Fruit fly (Drosophila melanogaster) whole organism, embryonic: ENCODE results near the gene Rdh.

ENCODE experiments used
- Abd-B ChIP-seq: fragments of 200-800 bp; sonication (Bioruptor generic); optimal IDR thresholded peaks from 2 replicates; lab custom pipeline; 2018; ENCODE audit warnings: missing biosample characterization, mild to moderate bottlenecking, missing genetic modification characterization, moderate library complexity
- Blimp-1 ChIP-seq: fragments of 200-800 bp; sonication (Bioruptor generic); optimal IDR thresholded peaks from 3 replicates; lab custom pipeline; 2018; ENCODE audit warnings: missing biosample characterization, missing genetic modification characterization, mild to moderate bottlenecking, moderate library complexity, missing genetic modification reagents
- CG11247 ChIP-seq: fragments of 200-800 bp; sonication (Bioruptor generic); IDR thresholded peaks from 2 replicates; pipeline ENCODE4 v1.3.6; 2022; ENCODE audit warnings: missing biosample characterization, missing genetic modification characterization
- CG11456 ChIP-seq: fragments of 200-800 bp; sonication (Bioruptor generic); IDR thresholded peaks from 3 replicates; pipeline ENCODE4 v1.3.6; 2022; ENCODE audit warnings: missing biosample characterization, missing genetic modification characterization
- CG11696 ChIP-seq: fragments of 200-800 bp; sonication (Bioruptor generic); IDR thresholded peaks from 2 replicates; pipeline ENCODE4 v1.3.6; 2022; ENCODE audit warnings: missing biosample characterization, missing genetic modification characterization
- CG11723 ChIP-seq: fragments of 200-800 bp; sonication (Bioruptor generic); optimal IDR thresholded peaks from 2 replicates; lab custom pipeline; 2017; ENCODE audit warnings: missing biosample characterization, mild to moderate bottlenecking, missing genetic modification characterization
- CG13775 ChIP-seq: fragments of 200-800 bp; sonication (Bioruptor generic); optimal IDR thresholded peaks from 3 replicates; lab custom pipeline; 2017; ENCODE audit warnings: missing biosample characterization, mild to moderate bottlenecking, missing genetic modification characterization
- CG14014 ChIP-seq: fragments of 200-800 bp; sonication (Bioruptor generic); IDR thresholded peaks from 2 replicates; pipeline ENCODE4 v1.3.6; 2022; ENCODE audit warnings: missing biosample characterization, missing genetic modification characterization
- CG15073 ChIP-seq: fragments of 200-800 bp; sonication (Bioruptor generic); optimal IDR thresholded peaks from 2 replicates; lab custom pipeline; 2016; ENCODE audit warnings: missing biosample characterization, missing genetic modification characterization
- CG15514 ChIP-seq: fragments of 200-800 bp; sonication (Bioruptor generic); optimal IDR thresholded peaks from 3 replicates; lab custom pipeline; 2017; ENCODE audit warnings: missing biosample characterization, missing genetic modification characterization, mild to moderate bottlenecking, moderate library complexity, missing genetic modification reagents
- CG1647 ChIP-seq: fragments of 200-800 bp; sonication (Bioruptor generic); optimal IDR thresholded peaks from 3 replicates; lab custom pipeline; 2016; ENCODE audit warnings: missing biosample characterization, missing genetic modification characterization
- CG16815 ChIP-seq: fragments of 200-800 bp; sonication (Bioruptor generic); optimal IDR thresholded peaks from 3 replicates; lab custom pipeline; 2017; ENCODE audit warnings: missing biosample characterization, mild to moderate bottlenecking, missing genetic modification characterization
- CG33213 ChIP-seq: fragments of 200-800 bp; sonication (Bioruptor generic); optimal IDR thresholded peaks from 3 replicates; lab custom pipeline; 2016; ENCODE audit warnings: missing biosample characterization, missing genetic modification characterization
- CG4360 ChIP-seq: fragments of 200-800 bp; sonication (Bioruptor generic); IDR thresholded peaks from 2 replicates; pipeline ENCODE4 v1.3.6; 2022; ENCODE audit warnings: missing biosample characterization, missing genetic modification characterization
- CG4730 ChIP-seq: fragments of 200-800 bp; sonication (Bioruptor generic); IDR thresholded peaks from 2 replicates; pipeline ENCODE4 v1.3.6; 2022; ENCODE audit warnings: missing biosample characterization, missing genetic modification characterization
- CG5953 ChIP-seq: fragments of 200-800 bp; sonication (Bioruptor generic); IDR thresholded peaks from 2 replicates; pipeline ENCODE4 v1.3.6; 2022; ENCODE audit warnings: missing biosample characterization, missing genetic modification characterization
- CG7271 ChIP-seq: fragments of 200-800 bp; sonication (Bioruptor generic); optimal IDR thresholded peaks from 2 replicates; lab custom pipeline; 2018; ENCODE audit warnings: missing biosample characterization, mild to moderate bottlenecking, missing genetic modification characterization, moderate library complexity
- CG9437 ChIP-seq: fragments of 200-800 bp; sonication (Bioruptor generic); optimal IDR thresholded peaks from 2 replicates; lab custom pipeline; 2018; ENCODE audit warnings: missing biosample characterization, mild to moderate bottlenecking, missing genetic modification characterization
- Camta ChIP-seq: fragments of 200-800 bp; sonication (Bioruptor generic); optimal IDR thresholded peaks from 2 replicates; lab custom pipeline; 2016; ENCODE audit warnings: missing biosample characterization, missing genetic modification characterization
- Deaf1 ChIP-seq: fragments of 200-800 bp; optimal IDR thresholded peaks from 3 replicates; lab custom pipeline; 2019; ENCODE audit warnings: missing biosample characterization, mild to moderate bottlenecking, missing genetic modification characterization, moderate library complexity
- Dll ChIP-seq: fragments of 200-800 bp; sonication (Bioruptor generic); IDR thresholded peaks from 4 replicates; pipeline ENCODE4 v1.3.6; 2022; ENCODE audit warnings: missing biosample characterization, missing genetic modification characterization; ENCODE audit not compliant: partially characterized antibody
- Dp ChIP-seq: fragments of 200-800 bp; sonication (Bioruptor generic); optimal IDR thresholded peaks from 2 replicates; lab custom pipeline; 2018; ENCODE audit warnings: missing biosample characterization, mild to moderate bottlenecking, missing genetic modification characterization, moderate library complexity
- Drgx ChIP-seq: fragments of 200-800 bp; sonication (Bioruptor generic); IDR thresholded peaks from 2 replicates; pipeline ENCODE4 v1.3.6; 2022; ENCODE audit warnings: missing biosample characterization, missing genetic modification characterization
- E2f1 ChIP-seq: fragments of 200-800 bp; sonication (Bioruptor generic); IDR thresholded peaks from 2 replicates; pipeline ENCODE4 v1.3.6; 2022; ENCODE audit warnings: missing biosample characterization, missing genetic modification characterization
- HmgZ ChIP-seq: fragments of 200-800 bp; sonication (Bioruptor generic); optimal IDR thresholded peaks from 2 replicates; lab custom pipeline; 2018; ENCODE audit warnings: missing biosample characterization, mild to moderate bottlenecking, missing genetic modification characterization
- Hmx ChIP-seq: fragments of 200-800 bp; sonication (Bioruptor generic); optimal IDR thresholded peaks from 2 replicates; lab custom pipeline; 2016; ENCODE audit warnings: missing biosample characterization, missing genetic modification characterization
- Hr51 ChIP-seq, 2 experiments: fragments of 200-800 bp; sonication (Bioruptor generic); optimal IDR thresholded peaks; 2 replicates in 1 of 2; 3 replicates in 1 of 2; lab custom pipeline; 2016 to 2018; ENCODE audit warnings: missing biosample characterization in 2 of 2, missing genetic modification characterization in 2 of 2, mild to moderate bottlenecking in 1 of 2, moderate library complexity in 1 of 2
- Hr78 ChIP-seq, 2 experiments: fragments of 200-800 bp in 1 of 2; fragments of >200 bp in 1 of 2; sonication (Bioruptor generic) in 1 of 2; optimal IDR thresholded peaks; 2 replicates each; lab custom pipeline; 2017 to 2019; ENCODE audit warnings: missing biosample characterization in 2 of 2, missing genetic modification characterization in 2 of 2, mild to moderate bottlenecking in 1 of 2, moderate library complexity in 1 of 2
- NC2α ChIP-seq: fragments of 200-800 bp; sonication (Bioruptor generic); optimal IDR thresholded peaks from 2 replicates; lab custom pipeline; 2016; ENCODE audit warnings: missing biosample characterization, missing genetic modification characterization
- NC2β ChIP-seq: fragments of 200-800 bp; sonication (Bioruptor generic); optimal IDR thresholded peaks from 2 replicates; lab custom pipeline; 2016; ENCODE audit warnings: missing biosample characterization, missing genetic modification characterization
- NFAT ChIP-seq: fragments of 200-800 bp; sonication (Bioruptor generic); IDR thresholded peaks from 2 replicates; pipeline ENCODE4 v1.3.6; 2022; ENCODE audit warnings: missing biosample characterization, missing genetic modification characterization
- Six4 ChIP-seq: fragments of 200-800 bp; sonication (Bioruptor generic); optimal IDR thresholded peaks from 2 replicates; lab custom pipeline; 2016; ENCODE audit warnings: missing biosample characterization, missing genetic modification characterization
- Spps ChIP-seq: fragments of 200-800 bp; sonication (Bioruptor generic); optimal IDR thresholded peaks from 2 replicates; lab custom pipeline; 2018; ENCODE audit warnings: missing biosample characterization, mild to moderate bottlenecking, missing genetic modification characterization
- aop ChIP-seq: fragments of 200-800 bp; sonication (Bioruptor generic); IDR thresholded peaks from 2 replicates; pipeline ENCODE4 v1.3.6; 2022; ENCODE audit warnings: missing biosample characterization, missing genetic modification characterization
- bowl ChIP-seq: fragments of 200-800 bp; sonication (Bioruptor generic); IDR thresholded peaks from 2 replicates; pipeline ENCODE4 v1.3.6; 2022; ENCODE audit warnings: missing biosample characterization, missing genetic modification characterization
- chif ChIP-seq, 2 experiments: fragments of 200-800 bp; sonication (Bioruptor generic); optimal IDR thresholded peaks; 3 replicates each; lab custom pipeline; 2016; ENCODE audit warnings: missing biosample characterization in 2 of 2, missing genetic modification characterization in 2 of 2
- disco-r ChIP-seq: fragments of 200-800 bp; sonication (Bioruptor generic); optimal IDR thresholded peaks from 2 replicates; lab custom pipeline; 2016; ENCODE audit warnings: missing biosample characterization, missing genetic modification characterization
- dysf ChIP-seq: fragments of 200-800 bp; sonication (Bioruptor generic); IDR thresholded peaks from 3 replicates; pipeline ENCODE4 v1.3.6; 2022; ENCODE audit warnings: missing biosample characterization, missing genetic modification characterization
- exex ChIP-seq: fragments of 200-800 bp; sonication (Bioruptor generic); optimal IDR thresholded peaks from 4 replicates; lab custom pipeline; 2018; ENCODE audit warnings: missing biosample characterization, mild to moderate bottlenecking, missing genetic modification characterization, moderate library complexity
- fru ChIP-seq: fragments of >200 bp; optimal IDR thresholded peaks from 2 replicates; lab custom pipeline; 2017
- ftz-f1 ChIP-seq: fragments of 200-800 bp; sonication (Bioruptor generic); optimal IDR thresholded peaks from 2 replicates; lab custom pipeline; 2016; ENCODE audit warnings: missing biosample characterization, missing genetic modification characterization
- gem ChIP-seq: fragments of 200-800 bp; sonication (Bioruptor generic); optimal IDR thresholded peaks from 2 replicates; lab custom pipeline; 2019; ENCODE audit warnings: missing biosample characterization, mild to moderate bottlenecking, missing genetic modification characterization, moderate library complexity
- gfzf ChIP-seq: fragments of 200-800 bp; sonication (Bioruptor generic); optimal IDR thresholded peaks from 2 replicates; lab custom pipeline; 2016; ENCODE audit warnings: missing biosample characterization, mild to moderate bottlenecking, missing genetic modification characterization, moderate library complexity
- gro ChIP-seq: fragments of 200-800 bp; sonication (Bioruptor generic); optimal IDR thresholded peaks from 2 replicates; lab custom pipeline; 2016; ENCODE audit warnings: missing biosample characterization, missing genetic modification characterization
- h ChIP-seq: fragments of >200 bp; optimal IDR thresholded peaks from 2 replicates; lab custom pipeline; 2017
- hkb ChIP-seq, 2 experiments: fragments of 200-800 bp in 1 of 2; fragments of >200 bp in 1 of 2; sonication (Bioruptor generic) in 1 of 2; IDR thresholded peaks in 1 of 2; optimal IDR thresholded peaks in 1 of 2; 2 replicates each; pipeline versions ENCODE4 v1.3.6 to Lab custom; 2017 to 2022; ENCODE audit warnings: missing biosample characterization in 1 of 2, missing genetic modification characterization in 1 of 2
- hth ChIP-seq: fragments of >200 bp; optimal IDR thresholded peaks from 2 replicates; lab custom pipeline; 2017; ENCODE audit warnings: inconsistent platforms
- org-1 ChIP-seq: fragments of 200-800 bp; sonication (Bioruptor generic); optimal IDR thresholded peaks from 2 replicates; lab custom pipeline; 2017; ENCODE audit warnings: missing biosample characterization, missing genetic modification characterization
- pita ChIP-seq: fragments of 200-800 bp; sonication (Bioruptor generic); optimal IDR thresholded peaks from 2 replicates; lab custom pipeline; 2017; ENCODE audit warnings: missing biosample characterization, mild to moderate bottlenecking, missing genetic modification characterization
- pros ChIP-seq: fragments of 200-800 bp; sonication (Bioruptor generic); optimal IDR thresholded peaks from 3 replicates; lab custom pipeline; 2019; ENCODE audit warnings: missing biosample characterization, mild to moderate bottlenecking, missing genetic modification characterization, moderate library complexity
- sens ChIP-seq: fragments of 200-800 bp; sonication (Bioruptor generic); peaks from one replicate; lab custom pipeline; 2016; ENCODE audit warnings: missing biosample characterization, missing genetic modification characterization
- seq ChIP-seq: fragments of 200-800 bp; sonication (Bioruptor generic); IDR thresholded peaks from 2 replicates; pipeline ENCODE4 v1.3.6; 2022; ENCODE audit warnings: missing biosample characterization, missing genetic modification characterization

The Rdh gene

DNA sequence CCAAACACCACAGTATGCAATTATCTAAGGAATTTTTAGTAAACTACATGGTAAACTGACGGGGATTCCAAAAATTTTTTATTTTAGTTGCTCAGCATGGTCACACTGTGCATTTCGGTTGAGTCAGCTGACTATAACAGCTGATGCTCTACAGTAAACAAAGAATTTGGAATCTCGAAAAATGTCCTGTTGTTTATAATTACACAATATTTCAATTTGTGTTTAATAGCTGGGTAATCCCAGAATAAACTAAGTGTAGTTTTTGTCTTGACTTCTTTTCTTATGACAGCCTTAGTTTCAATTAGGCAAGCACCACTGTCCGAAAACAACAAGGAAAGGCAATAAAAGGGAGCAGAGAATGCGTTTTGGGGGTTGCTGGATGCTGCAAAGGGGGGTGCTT lies 39.6 kb upstream of the Rdh start (continued):
- TF ChIP-seq hth (lab: Kevin White, UChicago) (no peak), CG16815 (GFP tag; lab: Kevin White, UChicago) (no peak), CG11723 (GFP tag; lab: Kevin White, UChicago) (no peak), disco-r (GFP tag; lab: Kevin White, UChicago) (no peak), exex (no peak), seq (GFP tag; lab: Robert Waterston, UW) (no peak), CG13775 (GFP tag; lab: Kevin White, UChicago) (no peak), CG7271 (tag; lab: Kevin White, UChicago) (no peak), CG11696 (GFP tag; lab: Robert Waterston, UW) (no peak), HmgZ (no peak), chif (GFP tag; optimal IDR thresholded peaks at IDR 0.05; lab: Kevin White, UChicago) (peak in 1 of 2 experiments; percentile 31), ftz-f1 (GFP tag; lab: Kevin White, UChicago) (no peak), NC2β (GFP tag; lab: Kevin White, UChicago) (no peak), Abd-B (GFP tag; lab: Kevin White, UChicago) (peak; percentile 11), NC2α (GFP tag; lab: Kevin White, UChicago) (no peak), hkb (optimal IDR thresholded peaks at IDR 0.05; lab: Kevin White, UChicago) (no peak), hkb (GFP tag; IDR thresholded peaks at IDR 0.05; lab: Robert Waterston, UW) (peak; percentile 49; the same call in 1 of the 2 replicates), E2f1 (GFP tag; lab: Robert Waterston, UW) (peak; percentile 61), Hr78 (GFP tag; optimal IDR thresholded peaks at IDR 0.05; lab: Kevin White, UChicago) (no peak), dysf (GFP tag; lab: Robert Waterston, UW) (peak; percentile 61), Dll (no peak), NFAT (GFP tag; lab: Robert Waterston, UW) (no peak), h (lab: Kevin White, UChicago) (no peak), Dp (GFP tag; lab: Kevin White, UChicago) (no peak), CG4360 (no peak), gem (tag; lab: Kevin White, UChicago) (peak; percentile 57), gfzf (peak; percentile 37), aop (GFP tag; lab: Robert Waterston, UW) (no peak), org-1 (GFP tag; lab: Kevin White, UChicago) (no peak), Spps (tag; lab: Kevin White, UChicago) (no peak), pita (GFP tag; lab: Kevin White, UChicago) (no peak), pros (no peak), gro (GFP tag; lab: Kevin White, UChicago) (no peak), CG5953 (no peak), Camta (no peak), CG11247 (GFP tag; lab: Robert Waterston, UW) (no peak), bowl (GFP tag; lab: Robert Waterston, UW) (no peak), CG15073 (GFP tag; lab: Kevin White, UChicago) (no peak), Six4 (GFP tag; lab: Kevin White, UChicago) (peak; percentile 1), CG14014 (GFP tag; lab: Robert Waterston, UW) (no peak; the same call in 1 of the 2 replicates), CG33213 (GFP tag; lab: Kevin White, UChicago) (no peak), sens (GFP tag; lab: Kevin White, UChicago) (peak; percentile 10), Drgx (GFP tag; lab: Robert Waterston, UW) (no peak), Hr51 (GFP tag; optimal IDR thresholded peaks at IDR 0.05; lab: Kevin White, UChicago) (peak in 1 of 2 experiments; percentile 19), CG15514 (GFP tag; lab: Kevin White, UChicago) (peak; percentile 11), CG9437 (GFP tag; lab: Kevin White, UChicago) (no peak), CG4730 (GFP tag; lab: Robert Waterston, UW) (0 out of 2 replicates have a peak, but pooled peaks have one; percentile 36), Blimp-1 (GFP tag; lab: Kevin White, UChicago) (no peak), fru (lab: Kevin White, UChicago) (no peak), Hmx (GFP tag; lab: Kevin White, UChicago) (no peak), CG1647 (GFP tag; lab: Kevin White, UChicago) (no peak), Deaf1 (tag; lab: Kevin White, UChicago) (no peak), CG11456 (0 out of 3 replicates have a peak, but pooled peaks have one; percentile 51)
